Worm (Caenorhabditis elegans) whole organism, L2 larva: ENCODE data around the gene ina-1.

Experiments
- C34F6.9 ChIP-seq: fragments of 150-350 bp; optimal IDR thresholded peaks from 2 replicates; lab custom pipeline; 2014; ENCODE audit warnings: missing biosample characterization, missing genetic modification characterization
- F13H6.1 ChIP-seq: sonication (generic microtip); optimal IDR thresholded peaks from 2 replicates; lab custom pipeline; 2016; ENCODE audit warnings: missing genetic modification characterization, missing compliant biosample characterization
- Y55F3AM.14 ChIP-seq: fragments of 200-800 bp; sonication (Bioruptor generic); optimal IDR thresholded peaks from 2 replicates; lab custom pipeline; 2018; ENCODE audit warnings: mild to moderate bottlenecking, missing genetic modification characterization, missing compliant biosample characterization
- alr-1 ChIP-seq: fragments of 150-350 bp; optimal IDR thresholded peaks from 2 replicates; lab custom pipeline; 2014; ENCODE audit warnings: missing biosample characterization, missing genetic modification characterization
- aly-2 ChIP-seq: fragments of 150-350 bp; optimal IDR thresholded peaks from 2 replicates; lab custom pipeline; 2014; ENCODE audit warnings: missing biosample characterization, missing genetic modification characterization
- blmp-1 ChIP-seq: sonication (generic microtip); optimal IDR thresholded peaks from 2 replicates; lab custom pipeline; 2017; ENCODE audit warnings: missing genetic modification characterization, mild to moderate bottlenecking, missing compliant biosample characterization, antibody characterized with exemption, moderate library complexity; ENCODE audit not compliant: insufficient read depth
- ceh-82 ChIP-seq: fragments of 150-350 bp; optimal IDR thresholded peaks from 2 replicates; lab custom pipeline; 2014; ENCODE audit warnings: missing biosample characterization, missing genetic modification characterization
- crh-2 ChIP-seq: sonication (generic microtip); optimal IDR thresholded peaks from 2 replicates; lab custom pipeline; 2017; ENCODE audit warnings: missing biosample characterization, missing genetic modification characterization
- dmd-4 ChIP-seq: sonication (generic microtip); optimal IDR thresholded peaks from 2 replicates; lab custom pipeline; 2017; ENCODE audit warnings: missing biosample characterization, missing genetic modification characterization
- gmeb-1 ChIP-seq: fragments of 150-350 bp; optimal IDR thresholded peaks from 2 replicates; lab custom pipeline; 2014; ENCODE audit warnings: missing biosample characterization, missing genetic modification characterization
- lin-11 ChIP-seq: fragments of 150-350 bp; sonication (generic microtip); optimal IDR thresholded peaks from 2 replicates; lab custom pipeline; 2014; ENCODE audit warnings: missing biosample characterization, missing genetic modification characterization, inconsistent platforms, mixed read lengths
- lin-13 ChIP-seq: fragments of 150-350 bp; optimal IDR thresholded peaks from 2 replicates; lab custom pipeline; 2014; ENCODE audit warnings: missing biosample characterization, missing genetic modification reagents, missing genetic modification characterization
- lin-39 ChIP-seq: fragments of 150-350 bp; optimal IDR thresholded peaks from 2 replicates; lab custom pipeline; 2014; ENCODE audit warnings: missing biosample characterization, missing genetic modification reagents, missing genetic modification characterization
- lsy-2 ChIP-seq, 2 experiments: fragments of 150-350 bp in 1 of 2; sonication (generic microtip) in 1 of 2; optimal IDR thresholded peaks; 2 replicates each; lab custom pipeline; 2014 to 2017; ENCODE audit warnings: missing biosample characterization in 2 of 2, missing genetic modification characterization in 2 of 2
- mab-5 ChIP-seq: fragments of 150-350 bp; optimal IDR thresholded peaks from 2 replicates; lab custom pipeline; 2014; ENCODE audit warnings: missing biosample characterization, missing genetic modification characterization
- mdl-1 ChIP-seq, 2 experiments: fragments of 150-350 bp in 1 of 2; sonication (generic microtip) in 1 of 2; optimal IDR thresholded peaks; 2 replicates each; lab custom pipeline; 2017; ENCODE audit warnings: missing biosample characterization in 2 of 2, missing genetic modification characterization in 2 of 2
- nhr-11 ChIP-seq: fragments of 150-350 bp; optimal IDR thresholded peaks from 2 replicates; lab custom pipeline; 2014; ENCODE audit warnings: missing biosample characterization, missing genetic modification characterization
- nhr-129 ChIP-seq: fragments of 150-350 bp; optimal IDR thresholded peaks from 2 replicates; lab custom pipeline; 2014; ENCODE audit warnings: missing biosample characterization, missing genetic modification characterization
- nhr-21 ChIP-seq: fragments of 150-350 bp; optimal IDR thresholded peaks from 2 replicates; lab custom pipeline; 2014; ENCODE audit warnings: missing biosample characterization, missing genetic modification characterization
- nhr-23 ChIP-seq: fragments of 150-350 bp; optimal IDR thresholded peaks from 2 replicates; lab custom pipeline; 2014; ENCODE audit warnings: missing biosample characterization, missing genetic modification reagents, missing genetic modification characterization
- nhr-237 ChIP-seq: fragments of 150-350 bp; optimal IDR thresholded peaks from 2 replicates; lab custom pipeline; 2014; ENCODE audit warnings: missing biosample characterization, missing genetic modification characterization
- nhr-25 ChIP-seq: fragments of 150-350 bp; sonication (generic microtip); optimal IDR thresholded peaks from 3 replicates; lab custom pipeline; 2014; ENCODE audit warnings: missing biosample characterization, missing genetic modification characterization
- nhr-6 ChIP-seq: fragments of 150-350 bp; optimal IDR thresholded peaks from 2 replicates; lab custom pipeline; 2014; ENCODE audit warnings: missing biosample characterization, missing genetic modification characterization
- nhr-77 ChIP-seq: fragments of 150-350 bp; optimal IDR thresholded peaks from 2 replicates; lab custom pipeline; 2014; ENCODE audit warnings: missing biosample characterization, missing genetic modification characterization
- sem-4 ChIP-seq: fragments of 150-350 bp; optimal IDR thresholded peaks from 2 replicates; lab custom pipeline; 2014; ENCODE audit warnings: missing biosample characterization, missing genetic modification reagents, missing genetic modification characterization
- unc-39 ChIP-seq: fragments of 150-350 bp; optimal IDR thresholded peaks from 2 replicates; lab custom pipeline; 2014; ENCODE audit warnings: missing biosample characterization, missing genetic modification characterization
- unc-62 ChIP-seq: fragments of 150-350 bp; optimal IDR thresholded peaks from 2 replicates; lab custom pipeline; 2014; ENCODE audit warnings: missing biosample characterization, missing genetic modification reagents, missing genetic modification characterization
- zag-1 ChIP-seq: fragments of 150-350 bp; optimal IDR thresholded peaks from 2 replicates; lab custom pipeline; 2014; ENCODE audit warnings: missing biosample characterization, missing genetic modification characterization
- ztf-1 ChIP-seq: fragments of 200-800 bp; sonication (Bioruptor generic); conservative IDR thresholded peaks from 2 replicates; pipeline ENCODE4 v1.3.6; 2022; ENCODE audit warnings: missing genetic modification characterization, missing compliant biosample characterization
- ztf-11 ChIP-seq: sonication (generic microtip); optimal IDR thresholded peaks from 2 replicates; lab custom pipeline; 2017; ENCODE audit warnings: missing biosample characterization, missing genetic modification characterization
- ztf-4 ChIP-seq: fragments of 150-350 bp; optimal IDR thresholded peaks from 2 replicates; lab custom pipeline; 2014; ENCODE audit warnings: missing biosample characterization, missing genetic modification characterization

ina-1 gene

ce11 chrIII:9161553-9161952 lies 11.0 kb downstream of the ina-1 start, which contains the start of gene ptr-9:
TSS of gene ptr-9 (minus strand) at chrIII:9161653.
- TF ChIP-seq nhr-21, result no peak
- no peak for TF ChIP-seq dmd-4
- no peak for TF ChIP-seq ztf-4 (tag; lab: Kevin White, UChicago)
- no peak for TF ChIP-seq Y55F3AM.14 (GFP tag; lab: Kevin White, UChicago)

ce11 chrIII:9154766-9155165 lies 17.8 kb downstream of the ina-1 start, which contains the start of gene irld-34:
TSS of gene irld-34 (plus strand) at chrIII:9155066.
- TF ChIP-seq nhr-6 (tag; lab: Kevin White, UChicago), result no peak
- TF ChIP-seq ceh-82 (tag; lab: Kevin White, UChicago), result no peak
- TF ChIP-seq aly-2 (tag; lab: Kevin White, UChicago), result no peak
- TF ChIP-seq nhr-11 (tag; lab: Kevin White, UChicago), result no peak
- TF ChIP-seq ztf-4 (tag; lab: Kevin White, UChicago), result no peak
- no peak for TF ChIP-seq F13H6.1 (tag; lab: Kevin White, UChicago)
- TF ChIP-seq, all 48 proteins: peak for 0

ce11 chrIII:9153809-9154208 lies 18.8 kb downstream of the ina-1 start, which contains the start of gene nhl-1:
TSS of gene nhl-1 (minus strand) at chrIII:9153909.
- TF ChIP-seq nhr-11 (tag; lab: Kevin White, UChicago), result no peak
- no peak for TF ChIP-seq unc-39
- TF ChIP-seq ztf-4 (tag; lab: Kevin White, UChicago), result no peak
- no peak for TF ChIP-seq crh-2 (tag; lab: Kevin White, UChicago)
- TF ChIP-seq alr-1, result no peak
- TF ChIP-seq nhr-21, result no peak
- no peak for TF ChIP-seq lin-11 (tag; lab: Kevin White, UChicago)
- TF ChIP-seq nhr-129 (tag; lab: Kevin White, UChicago), result no peak
- no peak for TF ChIP-seq nhr-23 (tag; lab: Kevin White, UChicago)
- TF ChIP-seq zag-1 (tag; lab: Kevin White, UChicago), result no peak
- no peak for TF ChIP-seq mdl-1 (tag; optimal IDR thresholded peaks at IDR 0.05; lab: Kevin White, UChicago)
- TF ChIP-seq lsy-2 (tag; optimal IDR thresholded peaks at IDR 0.05; lab: Kevin White, UChicago), result no peak

- TF ChIP-seq mab-5 (tag; lab: Kevin White, UChicago) (no peak), C34F6.9 (tag; lab: Kevin White, UChicago) (no peak), nhr-129 (tag; lab: Kevin White, UChicago) (peak; percentile 69), lsy-2 (tag; optimal IDR thresholded peaks at IDR 0.05; lab: Kevin White, UChicago) (peak in 1 of 2 experiments; percentile 20)
Measured at ce11 chrIII:9152950-9153349, 19.7 kb downstream of the ina-1 start.

ce11 chrIII:9151782-9152181 lies 20.8 kb downstream of the ina-1 start:
- no peak for TF ChIP-seq nhr-77 (tag; lab: Kevin White, UChicago)
- no peak for TF ChIP-seq ceh-82 (tag; lab: Kevin White, UChicago)
- TF ChIP-seq C34F6.9 (tag; lab: Kevin White, UChicago), result peak; percentile 54
- no peak for TF ChIP-seq ztf-1
- no peak for TF ChIP-seq unc-39
- peak; percentile 18 for TF ChIP-seq F13H6.1 (tag; lab: Kevin White, UChicago)
- TF ChIP-seq sem-4 (tag; lab: Kevin White, UChicago), result no peak
- no peak for TF ChIP-seq ztf-4 (tag; lab: Kevin White, UChicago)
- no peak for TF ChIP-seq nhr-237
- TF ChIP-seq lin-13 (GFP tag; lab: Kevin White, UChicago), result no peak
- peak; percentile 50 for TF ChIP-seq nhr-129 (tag; lab: Kevin White, UChicago)
- no peak for TF ChIP-seq unc-62 (GFP tag; lab: Kevin White, UChicago)
- TF ChIP-seq ztf-11 (tag; lab: Kevin White, UChicago), result no peak
- TF ChIP-seq lin-39 (tag; lab: Kevin White, UChicago), result no peak
- no peak for TF ChIP-seq gmeb-1 (tag; lab: Kevin White, UChicago)
- peak in 1 of 2 experiments; percentile 27 for TF ChIP-seq lsy-2 (tag; optimal IDR thresholded peaks at IDR 0.05; lab: Kevin White, UChicago)
- TF ChIP-seq, all 48 proteins: peak for 4

ce11 chrIII:9149132-9149531 lies 23.5 kb downstream of the ina-1 start:
- TF ChIP-seq dmd-4, result no peak
- no peak for TF ChIP-seq nhr-25
- TF ChIP-seq unc-39, result no peak
- TF ChIP-seq lsy-2 (tag; optimal IDR thresholded peaks at IDR 0.05; lab: Kevin White, UChicago), result no peak
- no peak for TF ChIP-seq blmp-1 (tag; lab: Kevin White, UChicago)
- TF ChIP-seq lin-13 (GFP tag; lab: Kevin White, UChicago), result no peak
- no peak for TF ChIP-seq nhr-21
